Fruit fly (Drosophila melanogaster): ENCODE measurements around the gene Nup154.

Nup154 gene

DNA sequence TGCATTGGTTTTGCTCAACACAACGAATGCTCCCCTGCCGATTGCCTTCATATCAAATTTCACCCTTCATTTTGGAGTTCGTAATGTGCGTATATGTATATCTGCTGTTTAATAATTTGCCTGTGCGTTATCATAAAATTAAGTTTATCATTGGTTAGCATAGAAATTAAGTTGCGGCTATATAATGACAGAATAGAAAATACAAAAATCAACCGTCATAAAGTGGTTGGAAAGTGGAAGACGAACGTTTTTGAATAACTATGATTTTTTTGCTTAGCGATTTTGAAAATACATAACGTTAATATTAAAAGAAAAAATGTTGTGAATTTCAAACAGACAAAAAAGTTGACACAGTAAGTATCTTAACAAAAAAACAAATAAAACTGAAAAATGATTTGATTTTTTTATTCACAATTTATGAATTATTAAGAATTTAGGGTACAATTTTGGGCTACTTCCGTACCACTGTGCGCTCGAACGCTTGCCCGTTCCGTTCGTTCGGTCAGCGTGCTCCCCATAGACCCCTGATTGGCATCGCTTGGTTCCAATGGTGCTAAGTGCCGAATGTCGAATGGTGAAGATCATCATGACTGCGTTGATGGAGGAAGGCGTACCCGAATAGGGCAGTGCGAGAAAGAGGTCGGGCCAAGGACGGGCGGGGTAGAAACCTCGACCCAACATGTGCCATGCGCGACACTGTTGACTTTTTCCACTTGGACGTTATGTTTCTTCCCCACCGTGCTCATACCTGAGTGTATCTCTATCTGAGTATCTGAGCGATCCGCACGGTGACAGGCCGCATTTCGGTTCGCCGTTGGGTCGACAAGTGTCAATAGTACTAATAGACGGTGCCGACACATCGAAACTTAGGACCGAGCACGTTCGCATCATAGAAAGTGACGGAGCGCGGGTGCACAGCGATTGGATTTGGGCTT, 33.2 kb downstream of the Nup154 start (continued):
- TF ChIP-seq sc (optimal IDR thresholded peaks at IDR 0.05) (no peak), sc (GFP tag; optimal IDR thresholded peaks at IDR 0.05) (peak; percentile 51), corto (GFP tag; optimal IDR thresholded peaks at IDR 0.05) (no peak), vfl (GFP tag; optimal IDR thresholded peaks at IDR 0.05) (peak; percentile 11), MESR4 (GFP tag; optimal IDR thresholded peaks at IDR 0.05) (no peak), ci (GFP tag; IDR thresholded peaks at IDR 0.05) (0 out of 3 replicates have a peak, but pooled peaks have one; percentile 45), CG11723 (GFP tag; optimal IDR thresholded peaks at IDR 0.05) (peak; percentile 50), Poxn (GFP tag; IDR thresholded peaks at IDR 0.05) (no peak), Blimp-1 (GFP tag; optimal IDR thresholded peaks at IDR 0.05) (peak; percentile 41), da (GFP tag; optimal IDR thresholded peaks at IDR 0.05) (no peak), Aef1 (GFP tag; IDR thresholded peaks at IDR 0.05) (peak; percentile 15; the same call in 1 of the 3 replicates), Drgx (GFP tag; IDR thresholded peaks at IDR 0.05) (no peak), CG14050 (GFP tag; IDR thresholded peaks at IDR 0.05) (no peak), esg (GFP tag; conservative IDR thresholded peaks at IDR 0.05) (peak; percentile 46; the same call in 1 of the 2 replicates), rib (GFP tag; IDR thresholded peaks at IDR 0.05) (peak; percentile 33; the same call in 1 of the 2 replicates), CG10209 (GFP tag; optimal IDR thresholded peaks at IDR 0.05) (peak; percentile 48), ash1 (GFP tag; optimal IDR thresholded peaks at IDR 0.05) (no peak), sd (tag; optimal IDR thresholded peaks at IDR 0.05) (peak; percentile 29), btn (GFP tag; optimal IDR thresholded peaks at IDR 0.05) (no peak), Oaz (GFP tag; IDR thresholded peaks at IDR 0.05) (peak; percentile 13; the same call in 1 of the 2 replicates), Lhr (GFP tag; optimal IDR thresholded peaks at IDR 0.05) (peak; percentile 23), Tbp (GFP tag; optimal IDR thresholded peaks at IDR 0.05) (no peak), unpg (GFP tag; optimal IDR thresholded peaks at IDR 0.05) (peak; percentile 76), CG10366 (GFP tag; IDR thresholded peaks at IDR 0.05) (peak; percentile 52), chinmo (GFP tag; IDR thresholded peaks at IDR 0.05; ENCODE audit: partially characterized antibody) (0 out of 4 replicates have a peak, but pooled peaks have one; percentile 9), sens-2 (GFP tag; IDR thresholded peaks at IDR 0.05) (no peak), tx (GFP tag; optimal IDR thresholded peaks at IDR 0.05) (peak; percentile 16), CG11695 (GFP tag; IDR thresholded peaks at IDR 0.05) (0 out of 3 replicates have a peak, but pooled peaks have one; percentile 45), bigmax (GFP tag; optimal IDR thresholded peaks at IDR 0.05) (no peak), D19A (tag; optimal IDR thresholded peaks at IDR 0.05) (peak; percentile 64), Chrac-16 (GFP tag; optimal IDR thresholded peaks at IDR 0.05) (peak; percentile 52), CG4424 (GFP tag; optimal IDR thresholded peaks at IDR 0.05) (peak; percentile 46), Hmr (GFP tag; optimal IDR thresholded peaks at IDR 0.05) (peak; percentile 39), CG12659 (GFP tag; optimal IDR thresholded peaks at IDR 0.05) (peak; percentile 34), CG13624 (GFP tag; optimal IDR thresholded peaks at IDR 0.05) (no peak), CG15696 (tag; optimal IDR thresholded peaks at IDR 0.05) (no peak), sim (GFP tag; IDR thresholded peaks at IDR 0.05) (0 out of 2 replicates have a peak, but pooled peaks have one; percentile 18), CG2120 (GFP tag; optimal IDR thresholded peaks at IDR 0.05) (peak; percentile 67), tio (GFP tag; optimal IDR thresholded peaks at IDR 0.05) (peak; percentile 53), Sox102F (GFP tag; optimal IDR thresholded peaks at IDR 0.05) (peak; percentile 76), cas (GFP tag; IDR thresholded peaks at IDR 0.05) (no peak), CG15269 (tag; optimal IDR thresholded peaks at IDR 0.05) (peak; percentile 65), dysf (GFP tag; IDR thresholded peaks at IDR 0.05) (peak; percentile 64), chif (GFP tag; optimal IDR thresholded peaks at IDR 0.05) (peak in 1 of 2 experiments; percentile 58), mirr (GFP tag; optimal IDR thresholded peaks at IDR 0.05) (peak; percentile 35), YL-1 (GFP tag; optimal IDR thresholded peaks at IDR 0.05) (no peak), scrt (GFP tag; optimal IDR thresholded peaks at IDR 0.05) (no peak), CG1529 (GFP tag; optimal IDR thresholded peaks at IDR 0.05) (peak; percentile 36)
